Worm (Caenorhabditis elegans): ENCODE results near the gene F10C2.3.

DNA sequence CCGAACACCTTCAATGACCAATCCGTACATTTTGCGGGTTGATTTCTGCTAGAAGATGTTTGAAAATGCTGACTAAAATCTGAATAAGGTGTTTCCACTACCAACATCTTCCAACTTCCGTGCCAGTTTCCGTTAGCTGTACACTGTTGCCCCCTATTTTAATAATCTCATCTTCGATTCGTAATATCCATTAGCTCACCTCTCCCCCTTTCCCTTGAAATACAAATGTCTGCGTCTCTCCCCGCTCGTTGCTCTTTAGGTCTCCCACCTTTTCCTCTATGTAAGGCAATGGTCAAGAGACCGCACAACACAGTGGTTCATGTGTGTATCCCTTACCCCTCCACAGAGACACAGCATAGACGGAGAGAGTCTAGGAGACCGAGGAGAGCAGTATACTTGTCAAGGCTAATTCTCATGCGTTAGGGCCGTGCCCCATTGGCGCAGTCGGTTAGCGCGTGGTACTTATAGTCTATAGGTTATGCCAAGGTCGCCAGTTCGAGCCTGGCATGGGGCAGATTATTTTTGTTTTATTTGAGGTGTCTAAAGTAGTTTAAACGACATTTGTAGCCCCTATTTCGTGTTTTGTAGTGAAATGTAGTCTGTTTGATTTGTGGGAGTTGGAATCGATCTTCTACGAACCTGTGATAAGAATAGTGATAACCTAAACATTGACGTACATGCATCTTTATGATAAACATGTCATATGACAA, 18.2 kb upstream of the F10C2.3 start, which contains the start of gene gcy-33:
- TF ChIP-seq F33H1.4 (GFP tag; IDR thresholded peaks at IDR 0.05) (peak; percentile 29; the same call in 1 of the 2 replicates), hlh-12 (tag; optimal IDR thresholded peaks at IDR 0.05) (peak; percentile 64), T07F8.4 (tag; optimal IDR thresholded peaks at IDR 0.05) (peak; percentile 76), rpc-1 (optimal IDR thresholded peaks at IDR 0.05) (peak; percentile 87), rpc-1 (tag; optimal IDR thresholded peaks at IDR 0.05) (peak; percentile 88), F57A8.1 (GFP tag; optimal IDR thresholded peaks at IDR 0.05) (peak; percentile 83), lsl-1 (GFP tag; optimal IDR thresholded peaks at IDR 0.05) (peak; percentile 54), K12H6.12 (tag; optimal IDR thresholded peaks at IDR 0.05) (peak; percentile 70), unc-62 (GFP tag; optimal IDR thresholded peaks at IDR 0.05) (no peak), cebp-1 (GFP tag; IDR thresholded peaks at IDR 0.05) (no peak), cebp-1 (tag; optimal IDR thresholded peaks at IDR 0.05) (peak; percentile 84), snpc-4 (GFP tag; optimal IDR thresholded peaks at IDR 0.05) (no peak), snpc-4 (tag; optimal IDR thresholded peaks at IDR 0.05) (peak; percentile 42 to 87 (median 76)), snpc-3.4 (tag; optimal IDR thresholded peaks at IDR 0.05) (peak; percentile 56), nfya-2 (GFP tag; IDR thresholded peaks at IDR 0.05) (no peak)

Measured in whole organism, young adult.